Fruit fly (Drosophila melanogaster) whole organism, wandering third instar larva: Measurements from ENCODE around the gene CG32249.

Source experiments
- Abd-B ChIP-seq: fragments of >200 bp; optimal IDR thresholded peaks from 2 replicates; lab custom pipeline; 2017; ENCODE audit warnings: missing biosample characterization, missing genetic modification characterization
- Myc ChIP-seq: fragments of >200 bp; optimal IDR thresholded peaks from 2 replicates; lab custom pipeline; 2017
- ey ChIP-seq: fragments of 200-800 bp; sonication (Bioruptor generic); optimal IDR thresholded peaks from 2 replicates; lab custom pipeline; 2016; ENCODE audit warnings: missing biosample characterization, missing genetic modification characterization
- sv ChIP-seq: fragments of 200-800 bp; sonication (Bioruptor generic); optimal IDR thresholded peaks from 3 replicates; lab custom pipeline; 2016; ENCODE audit warnings: missing biosample characterization, missing genetic modification characterization
- usp ChIP-seq: fragments of >200 bp; optimal IDR thresholded peaks from 2 replicates; lab custom pipeline; 2017; ENCODE audit warnings: missing biosample characterization, missing genetic modification characterization

DNA sequence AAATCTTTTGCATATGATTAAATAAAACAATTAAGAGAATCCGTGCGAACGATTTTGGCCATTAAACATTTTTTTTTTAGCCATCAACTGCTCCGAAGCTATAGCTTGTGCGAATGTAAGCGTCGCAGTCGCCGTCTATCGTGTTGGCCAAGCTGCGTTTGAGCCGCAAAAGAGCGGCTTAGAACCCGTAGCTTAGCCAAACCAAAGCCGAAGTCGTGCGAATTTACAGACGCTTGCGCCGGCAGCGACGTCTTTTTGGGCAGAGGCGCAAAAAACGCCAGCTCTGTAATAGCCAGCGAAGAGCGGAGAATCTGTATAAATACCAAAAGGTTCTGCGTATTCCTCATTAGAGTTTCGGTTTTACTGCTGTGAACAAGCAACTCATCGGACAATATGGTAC, 10.1 kb downstream of the CG32249 start, which contains the start of gene CG7465:
- no peak for TF ChIP-seq Abd-B (GFP tag; lab: Kevin White, UChicago)
- TF ChIP-seq ey (GFP tag; lab: Kevin White, UChicago): no peak
- TF ChIP-seq usp (GFP tag; lab: Kevin White, UChicago): no peak
- TF ChIP-seq sv: no peak
- TF ChIP-seq Myc: no peak
